Worm (Caenorhabditis elegans): ENCODE measurements around the gene rrp-8.

rrp-8 gene

DNA sequence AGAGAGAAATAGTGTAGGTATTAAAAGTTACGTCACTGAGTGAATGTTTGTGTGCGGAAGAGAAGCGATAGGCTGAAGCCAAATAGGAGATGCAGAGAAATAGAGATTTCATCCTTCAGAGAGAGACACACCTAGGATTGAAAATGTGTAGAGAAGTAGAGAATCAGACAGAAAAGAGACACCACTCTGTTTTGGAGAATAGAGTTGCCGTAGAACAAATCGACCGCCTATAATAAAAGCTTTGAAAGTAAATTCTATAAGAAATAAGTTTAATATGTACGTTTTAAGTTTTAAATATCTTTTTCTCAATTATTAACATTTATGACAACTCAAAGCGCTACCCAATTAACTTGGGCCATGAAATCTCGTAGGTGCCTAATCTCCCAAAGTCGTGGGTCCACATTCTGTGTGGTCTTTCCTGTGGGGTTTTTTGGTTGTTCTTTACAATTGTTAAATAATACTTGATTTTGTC is 14.1 kb downstream of the rrp-8 start, which contains the start of gene T07A9.12 (continued):
- TF ChIP-seq blmp-1 (tag; optimal IDR thresholded peaks at IDR 0.05) (peak; percentile 32), lin-15B (tag; optimal IDR thresholded peaks at IDR 0.05) (peak; percentile 17), tbx-2 (tag; optimal IDR thresholded peaks at IDR 0.05) (peak; percentile 82), lin-35 (GFP tag; optimal IDR thresholded peaks at IDR 0.05) (peak; percentile 74 to 76), ces-1 (GFP tag; optimal IDR thresholded peaks at IDR 0.05) (no peak), snpc-4 (tag; optimal IDR thresholded peaks at IDR 0.05) (no peak), ztf-11 (tag; optimal IDR thresholded peaks at IDR 0.05) (peak in 1 of 2 experiments; percentile 43), unc-98 (GFP tag; IDR thresholded peaks at IDR 0.05) (peak; percentile 71), snu-23 (GFP tag; optimal IDR thresholded peaks at IDR 0.05) (peak; percentile 91), lin-13 (GFP tag; optimal IDR thresholded peaks at IDR 0.05) (peak; percentile 69), jun-1 (tag; optimal IDR thresholded peaks at IDR 0.05) (peak; percentile 63), zip-4 (GFP tag; optimal IDR thresholded peaks at IDR 0.05) (no peak), egl-13 (tag; optimal IDR thresholded peaks at IDR 0.05) (peak; percentile 54), ceh-90 (tag; optimal IDR thresholded peaks at IDR 0.05) (peak; percentile 33), nhr-12 (tag; optimal IDR thresholded peaks at IDR 0.05) (no peak), aly-2 (tag; optimal IDR thresholded peaks at IDR 0.05) (peak; percentile 36), ceh-88 (GFP tag; IDR thresholded peaks at IDR 0.05) (no peak; the same call in 1 of the 2 replicates), egl-27 (tag; optimal IDR thresholded peaks at IDR 0.05) (peak in 1 of 2 experiments; percentile 50), unc-62 (GFP tag; optimal IDR thresholded peaks at IDR 0.05) (no peak), rnt-1 (tag; optimal IDR thresholded peaks at IDR 0.05) (peak; percentile 82), fkh-4 (tag; optimal IDR thresholded peaks at IDR 0.05; ENCODE audit: borderline replicate concordance) (no peak), zag-1 (tag; optimal IDR thresholded peaks at IDR 0.05) (no peak), grh-1 (GFP tag; IDR thresholded peaks at IDR 0.05) (no peak), mef-2 (tag; optimal IDR thresholded peaks at IDR 0.05) (peak; percentile 23), swsn-7 (tag; optimal IDR thresholded peaks at IDR 0.05) (peak; percentile 80), alr-1 (tag; optimal IDR thresholded peaks at IDR 0.05; ENCODE audit: borderline replicate concordance) (no peak), nhr-20 (tag; optimal IDR thresholded peaks at IDR 0.05) (peak; percentile 81), unc-30 (tag; optimal IDR thresholded peaks at IDR 0.05) (no peak), lin-39 (tag; optimal IDR thresholded peaks at IDR 0.05) (no peak), ceh-8 (GFP tag; optimal IDR thresholded peaks at IDR 0.05) (no peak), fkh-10 (GFP tag; optimal IDR thresholded peaks at IDR 0.05) (peak; percentile 5), unc-86 (tag; optimal IDR thresholded peaks at IDR 0.05) (peak; percentile 51), ztf-4 (tag; optimal IDR thresholded peaks at IDR 0.05) (no peak), unc-130 (tag; optimal IDR thresholded peaks at IDR 0.05) (peak; percentile 77), lsy-2 (tag; optimal IDR thresholded peaks at IDR 0.05) (peak; percentile 82 to 88), ceh-82 (tag; optimal IDR thresholded peaks at IDR 0.05) (peak; percentile 3 to 70 (median 64)), C16A3.4 (tag; optimal IDR thresholded peaks at IDR 0.05) (peak; percentile 85), nhr-77 (tag; optimal IDR thresholded peaks at IDR 0.05) (peak; percentile 55), efl-3 (GFP tag; optimal IDR thresholded peaks at IDR 0.05) (no peak), nhr-90 (tag; optimal IDR thresholded peaks at IDR 0.05; ENCODE audit: poor library complexity) (peak; percentile 77), tlp-1 (tag; optimal IDR thresholded peaks at IDR 0.05) (no peak), dsc-1 (tag; optimal IDR thresholded peaks at IDR 0.05) (peak; percentile 54), vab-15 (tag; optimal IDR thresholded peaks at IDR 0.05) (peak; percentile 83), ama-1 (optimal IDR thresholded peaks at IDR 0.05) (no peak), aha-1 (tag; optimal IDR thresholded peaks at IDR 0.05) (no peak), nhr-19 (GFP tag; conservative IDR thresholded peaks at IDR 0.05) (peak; percentile 73), nhr-85 (tag) (peak; percentile 78), xbp-1 (tag; optimal IDR thresholded peaks at IDR 0.05) (peak; percentile 69), mdl-1 (tag; optimal IDR thresholded peaks at IDR 0.05) (peak in 1 of 2 experiments; percentile 50), nhr-11 (tag; optimal IDR thresholded peaks at IDR 0.05) (no peak), pax-3 (tag; optimal IDR thresholded peaks at IDR 0.05) (peak; percentile 81)

Measured in whole organism, L1 larva.